Worm (Caenorhabditis elegans) whole organism, young adult: ENCODE data around the gene ZC416.2.

Experiments
- C06A6.2 ChIP-seq: fragments of 200-800 bp; sonication (Bioruptor generic); conservative IDR thresholded peaks from 2 replicates; pipeline ENCODE4 v1.3.6; 2022; ENCODE audit warnings: missing genetic modification characterization, missing compliant biosample characterization
- F37B4.10 ChIP-seq: fragments of 200-800 bp; sonication (Bioruptor generic); IDR thresholded peaks from 2 replicates; pipeline ENCODE4 v1.3.6; 2022; ENCODE audit warnings: missing genetic modification characterization, missing compliant biosample characterization
- F55B11.4 ChIP-seq: sonication (generic microtip); optimal IDR thresholded peaks from 2 replicates; lab custom pipeline; 2016; ENCODE audit warnings: missing compliant biosample characterization, missing genetic modification characterization, borderline replicate concordance; ENCODE audit not compliant: insufficient read depth
- ceh-91 ChIP-seq: fragments of 200-800 bp; sonication (Bioruptor generic); IDR thresholded peaks from 2 replicates; pipeline ENCODE4 v1.3.6; 2022; ENCODE audit warnings: missing genetic modification reagents, missing genetic modification characterization, missing compliant biosample characterization
- efl-1 ChIP-seq: fragments of 150-350 bp; optimal IDR thresholded peaks from 2 replicates; lab custom pipeline; 2014; ENCODE audit warnings: missing biosample characterization, missing genetic modification reagents, missing genetic modification characterization
- fkh-3 ChIP-seq: sonication (generic microtip); optimal IDR thresholded peaks from 2 replicates; lab custom pipeline; 2016; ENCODE audit warnings: mild to moderate bottlenecking, missing genetic modification characterization, missing compliant biosample characterization
- lsy-27 ChIP-seq: sonication (generic microtip); optimal IDR thresholded peaks from 2 replicates; lab custom pipeline; 2017; ENCODE audit warnings: missing genetic modification characterization, mild to moderate bottlenecking, missing compliant biosample characterization, antibody characterized with exemption, missing genotype, borderline replicate concordance; ENCODE audit not compliant: insufficient read depth
- madf-8 ChIP-seq: fragments of 200-800 bp; sonication (Bioruptor generic); conservative IDR thresholded peaks from 2 replicates; pipeline ENCODE4 v1.3.6; 2022; ENCODE audit warnings: missing genetic modification reagents, missing genetic modification characterization, missing compliant biosample characterization
- nhr-120 ChIP-seq: fragments of 200-800 bp; sonication (Bioruptor generic); IDR thresholded peaks from 2 replicates; pipeline ENCODE4 v1.3.6; 2022; ENCODE audit warnings: missing genetic modification characterization, missing compliant biosample characterization
- pha-4 ChIP-seq: fragments of 150-350 bp; sonication (generic microtip); optimal IDR thresholded peaks from 2 replicates; lab custom pipeline; 2014; ENCODE audit warnings: missing biosample characterization, missing genetic modification reagents, missing genetic modification characterization
- unc-62 ChIP-seq: fragments of 150-350 bp; optimal IDR thresholded peaks from 2 replicates; lab custom pipeline; 2014; ENCODE audit warnings: missing biosample characterization, missing genetic modification reagents, missing genetic modification characterization
- zim-3 ChIP-seq: sonication (generic microtip); optimal IDR thresholded peaks from 2 replicates; lab custom pipeline; 2017; ENCODE audit warnings: mild to moderate bottlenecking, missing genetic modification characterization, moderate library complexity, missing compliant biosample characterization
- ztf-22 ChIP-seq: fragments of 200-800 bp; sonication (Bioruptor generic); optimal IDR thresholded peaks from 2 replicates; lab custom pipeline; 2018; ENCODE audit warnings: mild to moderate bottlenecking, missing genetic modification characterization, moderate library complexity, missing compliant biosample characterization
- ztf-26 ChIP-seq: sonication (generic microtip); optimal IDR thresholded peaks from 2 replicates; lab custom pipeline; 2017; ENCODE audit warnings: missing genetic modification characterization, missing compliant biosample characterization

DNA sequence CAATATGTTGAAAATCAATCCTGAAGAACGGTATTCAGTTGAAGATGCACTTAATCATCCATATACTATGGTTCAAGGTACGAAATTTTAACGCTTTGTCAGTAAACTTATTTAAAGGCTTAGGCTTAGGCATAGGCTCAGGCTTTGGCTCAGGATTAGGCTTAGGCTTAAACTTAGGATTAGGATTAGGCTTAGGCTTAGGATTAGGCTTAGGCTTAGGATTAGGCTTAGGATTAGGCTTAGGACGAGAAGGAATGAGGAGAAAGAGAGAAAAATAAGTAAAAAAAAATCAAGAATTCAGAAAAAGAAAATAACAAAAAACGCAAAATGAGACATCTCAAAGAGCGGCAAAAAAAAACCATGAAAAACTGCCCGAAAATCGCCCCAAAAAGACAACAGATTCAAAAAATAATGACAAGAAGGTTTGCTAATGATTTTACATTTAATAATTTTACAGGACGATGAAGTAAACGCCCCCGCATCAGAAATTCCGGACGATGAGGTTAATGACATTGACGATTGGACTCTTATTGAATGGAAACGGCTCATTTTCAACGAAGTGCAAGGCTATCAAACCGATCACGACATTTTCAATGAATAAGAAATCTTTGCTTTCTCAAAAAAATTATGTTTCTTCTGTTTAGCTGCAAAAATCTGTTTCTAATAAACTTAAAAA lies 24.7 kb upstream of the ZC416.2 start:
- no peak for TF ChIP-seq madf-8
- no peak for TF ChIP-seq nhr-120 (GFP tag; lab: Robert Waterston, UW)
- TF ChIP-seq ceh-91 (GFP tag; lab: Robert Waterston, UW), result no peak
- TF ChIP-seq pha-4 (tag; lab: Kevin White, UChicago), result no peak
- TF ChIP-seq zim-3 (tag; lab: Kevin White, UChicago), result no peak
- no peak for TF ChIP-seq lsy-27 (tag; lab: Kevin White, UChicago)
- TF ChIP-seq unc-62 (GFP tag; lab: Kevin White, UChicago), result no peak
- TF ChIP-seq F37B4.10 (GFP tag; lab: Robert Waterston, UW), result no peak
- TF ChIP-seq C06A6.2 (GFP tag; lab: Robert Waterston, UW), result no peak
- TF ChIP-seq F55B11.4 (tag; lab: Kevin White, UChicago), result no peak
- TF ChIP-seq ztf-26 (tag; lab: Kevin White, UChicago), result no peak
- no peak for TF ChIP-seq efl-1
- no peak for TF ChIP-seq ztf-22 (GFP tag; lab: Kevin White, UChicago)
- TF ChIP-seq fkh-3 (tag; lab: Kevin White, UChicago), result no peak
